Fruit fly (Drosophila melanogaster) whole organism, adult: ENCODE data around the gene CG31550.

ENCODE experiments used
- Clk ChIP-seq: fragments of 200-800 bp; sonication (Bioruptor generic); optimal IDR thresholded peaks from 2 replicates; lab custom pipeline; 2017; ENCODE audit warnings: missing biosample characterization, missing genetic modification characterization
- cic ChIP-seq: fragments of 200-800 bp; sonication (Bioruptor generic); optimal IDR thresholded peaks from 2 replicates; lab custom pipeline; 2017; ENCODE audit warnings: missing biosample characterization, mild to moderate bottlenecking, missing genetic modification characterization, moderate library complexity
- tj ChIP-seq: fragments of 200-800 bp; sonication (Bioruptor generic); optimal IDR thresholded peaks from 3 replicates; lab custom pipeline; 2017; ENCODE audit warnings: missing biosample characterization, mild to moderate bottlenecking, missing genetic modification characterization, moderate library complexity

dm6 chr3R:5466875-5467274 lies 18.5 kb upstream of the CG31550 start, which contains the start of gene RpL35A:
- TF ChIP-seq Clk (no peak), cic (peak; percentile 51), tj (peak; percentile 52)
